Fruit fly (Drosophila melanogaster) whole organism, embryonic: ENCODE measurements around the gene Vha68-3.

ENCODE experiments used
- ATbp ChIP-seq: fragments of 200-800 bp; sonication (Bioruptor generic); optimal IDR thresholded peaks from 2 replicates; lab custom pipeline; 2017; ENCODE audit warnings: missing biosample characterization, mild to moderate bottlenecking, missing genetic modification characterization, missing genetic modification reagents
- Adf1 ChIP-seq: fragments of 200-800 bp; sonication (Bioruptor generic); IDR thresholded peaks from 2 replicates; pipeline ENCODE4 v1.3.6; 2022; ENCODE audit warnings: missing biosample characterization, missing genetic modification characterization
- Bgb ChIP-seq: fragments of 200-800 bp; sonication (Bioruptor generic); IDR thresholded peaks from 2 replicates; pipeline ENCODE4 v1.3.6; 2022; ENCODE audit warnings: missing biosample characterization, missing genetic modification characterization; ENCODE audit not compliant: partially characterized antibody
- CG11398 ChIP-seq: fragments of 200-800 bp; sonication (Bioruptor generic); optimal IDR thresholded peaks from 2 replicates; lab custom pipeline; 2016; ENCODE audit warnings: missing biosample characterization, missing genetic modification characterization
- CG11504 ChIP-seq: fragments of 200-800 bp; sonication (Bioruptor generic); optimal IDR thresholded peaks from 3 replicates; lab custom pipeline; 2019; ENCODE audit warnings: missing biosample characterization, mild to moderate bottlenecking, missing genetic modification characterization, moderate library complexity
- CG13624 ChIP-seq: fragments of 200-800 bp; sonication (Bioruptor generic); optimal IDR thresholded peaks from 2 replicates; lab custom pipeline; 2016; ENCODE audit warnings: missing biosample characterization, missing genetic modification characterization
- CG14441 ChIP-seq: fragments of 200-800 bp; sonication (Bioruptor generic); IDR thresholded peaks from 2 replicates; pipeline ENCODE4 v1.3.6; 2022; ENCODE audit warnings: missing biosample characterization, missing genetic modification characterization
- CG15696 ChIP-seq: fragments of 200-800 bp; sonication (Bioruptor generic); optimal IDR thresholded peaks from 2 replicates; lab custom pipeline; 2019; ENCODE audit warnings: missing biosample characterization, mild to moderate bottlenecking, missing genetic modification characterization, moderate library complexity
- CG16779 ChIP-seq: fragments of 200-800 bp; sonication (Bioruptor generic); IDR thresholded peaks from 2 replicates; pipeline ENCODE4 v1.3.6; 2022; ENCODE audit warnings: missing biosample characterization, missing genetic modification characterization
- CG2202 ChIP-seq: fragments of 200-800 bp; sonication (Bioruptor generic); optimal IDR thresholded peaks from 2 replicates; lab custom pipeline; 2018; ENCODE audit warnings: missing biosample characterization, mild to moderate bottlenecking, missing genetic modification characterization
- CG6254 ChIP-seq: fragments of 200-800 bp; sonication (Bioruptor generic); optimal IDR thresholded peaks from 3 replicates; lab custom pipeline; 2017; ENCODE audit warnings: mild to moderate bottlenecking, missing biosample characterization, missing genetic modification reagents, missing genetic modification characterization
- CG7271 ChIP-seq: fragments of 200-800 bp; sonication (Bioruptor generic); optimal IDR thresholded peaks from 2 replicates; lab custom pipeline; 2018; ENCODE audit warnings: missing biosample characterization, mild to moderate bottlenecking, missing genetic modification characterization, moderate library complexity
- CG7357 ChIP-seq: fragments of 200-800 bp; sonication (Bioruptor generic); IDR thresholded peaks from 3 replicates; pipeline ENCODE4 v1.3.6; 2022; ENCODE audit warnings: missing biosample characterization, missing genetic modification characterization
- CTCF ChIP-seq: fragments of 200-800 bp; sonication (Bioruptor generic); optimal IDR thresholded peaks from 2 replicates; lab custom pipeline; 2017; ENCODE audit warnings: missing biosample characterization, mild to moderate bottlenecking, missing genetic modification characterization, moderate library complexity
- CkIIα-i1 ChIP-seq: fragments of 200-800 bp; sonication (Bioruptor generic); IDR thresholded peaks from 2 replicates; pipeline ENCODE4 v1.3.6; 2022; ENCODE audit warnings: missing biosample characterization, missing genetic modification characterization
- Deaf1 ChIP-seq: fragments of 200-800 bp; optimal IDR thresholded peaks from 3 replicates; lab custom pipeline; 2019; ENCODE audit warnings: missing biosample characterization, mild to moderate bottlenecking, missing genetic modification characterization, moderate library complexity
- ERR ChIP-seq: fragments of 200-800 bp; sonication (Bioruptor generic); optimal IDR thresholded peaks from 2 replicates; lab custom pipeline; 2016; ENCODE audit warnings: missing biosample characterization, missing genetic modification characterization
- GATAe ChIP-seq: fragments of 200-800 bp; sonication (Bioruptor generic); conservative IDR thresholded peaks from 2 replicates; pipeline ENCODE4 v1.3.6; 2022; ENCODE audit warnings: missing biosample characterization, missing genetic modification characterization
- Hr3 ChIP-seq: fragments of 200-800 bp; sonication (Bioruptor generic); optimal IDR thresholded peaks from 3 replicates; lab custom pipeline; 2016; ENCODE audit warnings: missing biosample characterization, missing genetic modification characterization
- MESR4 ChIP-seq: fragments of 200-800 bp; sonication (Bioruptor generic); optimal IDR thresholded peaks from 2 replicates; lab custom pipeline; 2018; ENCODE audit warnings: missing biosample characterization, mild to moderate bottlenecking, missing genetic modification characterization, moderate library complexity
- MTF-1 ChIP-seq: fragments of 200-800 bp; sonication (Bioruptor generic); optimal IDR thresholded peaks from 2 replicates; lab custom pipeline; 2018; ENCODE audit warnings: missing biosample characterization, mild to moderate bottlenecking, missing genetic modification characterization, borderline replicate concordance
- NFAT ChIP-seq: fragments of 200-800 bp; sonication (Bioruptor generic); IDR thresholded peaks from 2 replicates; pipeline ENCODE4 v1.3.6; 2022; ENCODE audit warnings: missing biosample characterization, missing genetic modification characterization
- Nf-YA ChIP-seq: fragments of 200-800 bp; sonication (Bioruptor generic); IDR thresholded peaks from 2 replicates; pipeline ENCODE4 v1.3.6; 2022; ENCODE audit warnings: missing biosample characterization, missing genetic modification characterization
- Poxn ChIP-seq: fragments of 200-800 bp; sonication (Bioruptor generic); IDR thresholded peaks from 2 replicates; pipeline ENCODE4 v1.3.6; 2022; ENCODE audit warnings: missing biosample characterization, missing genetic modification characterization
- Sry-β ChIP-seq: fragments of 200-800 bp; sonication (Bioruptor generic); optimal IDR thresholded peaks from 2 replicates; lab custom pipeline; 2018; ENCODE audit warnings: missing biosample characterization, mild to moderate bottlenecking, missing genetic modification characterization, moderate library complexity
- TFAM ChIP-seq: fragments of 200-800 bp; sonication (Bioruptor generic); optimal IDR thresholded peaks from 2 replicates; lab custom pipeline; 2017; ENCODE audit warnings: missing biosample characterization, missing genetic modification characterization, inconsistent platforms
- Taf1 ChIP-seq: fragments of 200-800 bp; sonication (Bioruptor generic); IDR thresholded peaks from 2 replicates; pipeline ENCODE4 v1.3.6; 2022; ENCODE audit warnings: missing biosample characterization, missing genetic modification characterization
- ara ChIP-seq: fragments of 200-800 bp; sonication (Bioruptor generic); IDR thresholded peaks from 2 replicates; pipeline ENCODE4 v1.3.6; 2022; ENCODE audit warnings: missing biosample characterization, missing genetic modification characterization
- az2 ChIP-seq: fragments of 200-800 bp; sonication (Bioruptor generic); optimal IDR thresholded peaks from 3 replicates; lab custom pipeline; 2016; ENCODE audit warnings: missing biosample characterization, missing genetic modification characterization
- bab2 ChIP-seq: fragments of 200-800 bp; sonication (Bioruptor generic); optimal IDR thresholded peaks from 2 replicates; lab custom pipeline; 2016; ENCODE audit warnings: missing biosample characterization, missing genetic modification characterization
- cas ChIP-seq: fragments of 200-800 bp; sonication (Bioruptor generic); IDR thresholded peaks from 2 replicates; pipeline ENCODE4 v1.3.6; 2022; ENCODE audit warnings: missing biosample characterization, missing genetic modification characterization
- dysf ChIP-seq: fragments of 200-800 bp; sonication (Bioruptor generic); IDR thresholded peaks from 3 replicates; pipeline ENCODE4 v1.3.6; 2022; ENCODE audit warnings: missing biosample characterization, missing genetic modification characterization
- ems ChIP-seq: fragments of 200-800 bp; sonication (Bioruptor generic); optimal IDR thresholded peaks from 3 replicates; lab custom pipeline; 2016; ENCODE audit warnings: missing biosample characterization, missing genetic modification characterization
- esg ChIP-seq: fragments of 200-800 bp; sonication (Bioruptor generic); conservative IDR thresholded peaks from 2 replicates; pipeline ENCODE4 v1.3.6; 2022; ENCODE audit warnings: missing biosample characterization, missing genetic modification characterization
- fd102C ChIP-seq: fragments of 200-800 bp; sonication (Bioruptor generic); optimal IDR thresholded peaks from 2 replicates; lab custom pipeline; 2018; ENCODE audit warnings: missing biosample characterization, mild to moderate bottlenecking, missing genetic modification characterization, moderate library complexity
- gcm2 ChIP-seq: fragments of 200-800 bp; sonication (Bioruptor generic); optimal IDR thresholded peaks from 2 replicates; lab custom pipeline; 2016; ENCODE audit warnings: missing biosample characterization, missing genetic modification characterization
- gsb-n ChIP-seq: fragments of 200-800 bp; sonication (Bioruptor generic); optimal IDR thresholded peaks from 3 replicates; lab custom pipeline; 2018; ENCODE audit warnings: missing biosample characterization, mild to moderate bottlenecking, missing genetic modification characterization
- hkb ChIP-seq, 2 experiments: fragments of 200-800 bp in 1 of 2; fragments of >200 bp in 1 of 2; sonication (Bioruptor generic) in 1 of 2; IDR thresholded peaks in 1 of 2; optimal IDR thresholded peaks in 1 of 2; 2 replicates each; pipeline versions ENCODE4 v1.3.6 to Lab custom; 2017 to 2022; ENCODE audit warnings: missing biosample characterization in 1 of 2, missing genetic modification characterization in 1 of 2
- jigr1 ChIP-seq: fragments of 200-800 bp; sonication (Bioruptor generic); IDR thresholded peaks from 3 replicates; pipeline ENCODE4 v1.3.6; 2022; ENCODE audit warnings: missing biosample characterization, missing genetic modification characterization
- mld ChIP-seq: fragments of 200-800 bp; sonication (Bioruptor generic); IDR thresholded peaks from 3 replicates; pipeline ENCODE4 v1.3.6; 2022; ENCODE audit warnings: missing biosample characterization, missing genetic modification characterization; ENCODE audit not compliant: partially characterized antibody
- nerfin-1 ChIP-seq: fragments of 200-800 bp; sonication (Bioruptor generic); optimal IDR thresholded peaks from 3 replicates; lab custom pipeline; 2019; ENCODE audit warnings: missing biosample characterization, mild to moderate bottlenecking, missing genetic modification characterization, moderate library complexity
- onecut ChIP-seq: fragments of 200-800 bp; sonication (Bioruptor generic); IDR thresholded peaks from 2 replicates; pipeline ENCODE4 v1.3.6; 2022; ENCODE audit warnings: missing biosample characterization, missing genetic modification characterization
- pita ChIP-seq: fragments of 200-800 bp; sonication (Bioruptor generic); optimal IDR thresholded peaks from 2 replicates; lab custom pipeline; 2017; ENCODE audit warnings: missing biosample characterization, mild to moderate bottlenecking, missing genetic modification characterization
- ssp ChIP-seq: fragments of 200-800 bp; sonication (Bioruptor generic); IDR thresholded peaks from 2 replicates; pipeline ENCODE4 v1.3.6; 2022; ENCODE audit warnings: missing biosample characterization, missing genetic modification characterization
- toy ChIP-seq: fragments of 200-800 bp; sonication (Bioruptor generic); IDR thresholded peaks from 2 replicates; pipeline ENCODE4 v1.3.6; 2022; ENCODE audit warnings: missing biosample characterization, missing genetic modification characterization
- unpg ChIP-seq: fragments of 200-800 bp; sonication (Bioruptor generic); optimal IDR thresholded peaks from 3 replicates; lab custom pipeline; 2018; ENCODE audit warnings: missing biosample characterization, mild to moderate bottlenecking, missing genetic modification characterization, moderate library complexity
- vfl ChIP-seq: fragments of 200-800 bp; sonication (Bioruptor generic); optimal IDR thresholded peaks from 2 replicates; lab custom pipeline; 2016; ENCODE audit warnings: missing biosample characterization, missing genetic modification characterization
- vnd ChIP-seq: fragments of 200-800 bp; sonication (Bioruptor generic); IDR thresholded peaks from 3 replicates; pipeline ENCODE4 v1.3.6; 2022; ENCODE audit warnings: missing biosample characterization, missing genetic modification characterization; ENCODE audit not compliant: partially characterized antibody
- wek ChIP-seq: fragments of 200-800 bp; sonication (Bioruptor generic); optimal IDR thresholded peaks from 3 replicates; lab custom pipeline; 2018; ENCODE audit warnings: missing biosample characterization, mild to moderate bottlenecking, missing genetic modification characterization, moderate library complexity

Gene Vha68-3

DNA sequence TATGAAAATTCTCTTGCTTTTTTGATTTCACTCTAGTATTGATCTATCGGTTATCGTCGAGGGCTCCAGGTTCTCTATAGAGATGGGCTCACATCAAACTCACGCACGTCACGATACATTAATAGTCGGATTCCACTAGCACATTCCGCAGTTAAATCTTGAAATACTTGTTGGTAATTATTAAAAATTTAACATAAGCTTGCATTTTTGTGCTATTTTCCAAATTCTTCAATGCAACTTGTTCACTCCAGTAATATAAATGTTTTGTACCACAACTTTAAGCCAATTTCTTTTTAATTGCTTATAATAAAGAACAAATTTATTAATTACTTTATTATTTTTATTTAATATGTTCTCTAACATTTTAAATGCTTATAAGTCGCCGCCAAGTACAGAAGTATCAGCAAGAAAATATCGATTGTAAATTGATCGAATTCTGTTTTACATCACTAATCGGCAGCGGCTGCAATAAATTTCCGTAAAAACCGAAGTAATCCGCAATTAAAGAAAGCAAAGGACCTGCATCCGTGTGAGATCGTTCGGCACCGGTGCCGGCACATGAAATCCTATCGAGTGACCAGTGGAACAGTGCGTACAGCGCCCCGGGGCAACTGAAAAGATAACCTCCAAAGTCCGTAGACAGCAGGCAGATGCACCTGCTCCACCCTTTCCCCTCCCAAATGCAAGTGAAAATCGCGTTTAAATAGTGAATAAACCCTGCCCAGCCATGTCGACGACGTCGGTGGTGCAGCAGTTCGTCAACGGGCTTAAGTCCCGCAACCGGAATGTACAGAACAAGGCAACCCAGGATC is 25.7 kb downstream of the Vha68-3 start, which contains the start of the genes Vha68-1 and mTor (continued):
- peak; percentile 48 for TF ChIP-seq CG11398 (GFP tag; lab: Kevin White, UChicago)
- TF ChIP-seq bab2 (GFP tag; lab: Kevin White, UChicago): peak; percentile 81
- no peak for TF ChIP-seq MTF-1 (GFP tag; lab: Kevin White, UChicago)
- peak; percentile 84 for TF ChIP-seq Hr3
- TF ChIP-seq NFAT (GFP tag; lab: Robert Waterston, UW): peak; percentile 88
- TF ChIP-seq ATbp (GFP tag; lab: Kevin White, UChicago): no peak
- peak; percentile 47; the same call in 2 of the 3 replicates for TF ChIP-seq mld (GFP tag; lab: Robert Waterston, UW)
- TF ChIP-seq onecut (GFP tag; lab: Robert Waterston, UW): no peak; the same call in 1 of the 2 replicates
- TF ChIP-seq ems (GFP tag; lab: Kevin White, UChicago): peak; percentile 35
- 0 out of 2 replicates have a peak, but pooled peaks have one; percentile 46 for TF ChIP-seq toy (GFP tag; lab: Robert Waterston, UW)
- TF ChIP-seq CTCF (GFP tag; lab: Kevin White, UChicago): no peak
- TF ChIP-seq Poxn: no peak
- TF ChIP-seq CG7357 (GFP tag; lab: Robert Waterston, UW): peak; percentile 97
- no peak for TF ChIP-seq Nf-YA (GFP tag; lab: Robert Waterston, UW)
- TF ChIP-seq CG16779 (GFP tag; lab: Robert Waterston, UW): no peak
- no peak for TF ChIP-seq wek (GFP tag; lab: Kevin White, UChicago)
- TF ChIP-seq fd102C (GFP tag; lab: Kevin White, UChicago): peak; percentile 9
- no peak for TF ChIP-seq CkIIα-i1 (GFP tag; lab: Robert Waterston, UW)
- TF ChIP-seq ara: peak; percentile 53; the same call in 1 of the 2 replicates
- no peak for TF ChIP-seq CG6254 (GFP tag; lab: Kevin White, UChicago)
- TF ChIP-seq unpg (GFP tag; lab: Kevin White, UChicago): no peak
- TF ChIP-seq CG13624 (GFP tag; lab: Kevin White, UChicago): no peak
- peak; percentile 86 for TF ChIP-seq dysf (GFP tag; lab: Robert Waterston, UW)
- no peak for TF ChIP-seq nerfin-1 (tag; lab: Kevin White, UChicago)
- TF ChIP-seq Deaf1 (tag; lab: Kevin White, UChicago): no peak
- 0 out of 2 replicates have a peak, but pooled peaks have one; percentile 47 for TF ChIP-seq GATAe (GFP tag; lab: Robert Waterston, UW)
- no peak for TF ChIP-seq gcm2 (GFP tag; lab: Kevin White, UChicago)
- TF ChIP-seq Taf1 (GFP tag; lab: Robert Waterston, UW): peak; percentile 58; the same call in 1 of the 2 replicates
- no peak for TF ChIP-seq CG11504 (tag; lab: Kevin White, UChicago)
- TF ChIP-seq az2 (GFP tag; lab: Kevin White, UChicago): peak; percentile 76
- peak; percentile 84 for TF ChIP-seq Bgb
- TF ChIP-seq jigr1: peak; percentile 85
- TF ChIP-seq ERR (GFP tag; lab: Kevin White, UChicago): peak; percentile 31
- peak; percentile 55 for TF ChIP-seq MESR4 (GFP tag; lab: Kevin White, UChicago)
- peak; percentile 77 for TF ChIP-seq esg (GFP tag; lab: Robert Waterston, UW)
- TF ChIP-seq cas (GFP tag; lab: Robert Waterston, UW): peak; percentile 64; the same call in 1 of the 2 replicates
- TF ChIP-seq CG2202 (tag; lab: Kevin White, UChicago): peak; percentile 23
- no peak for TF ChIP-seq CG7271 (tag; lab: Kevin White, UChicago)
- TF ChIP-seq vfl (GFP tag; lab: Kevin White, UChicago): peak; percentile 64
- peak; percentile 46 for TF ChIP-seq Sry-β (GFP tag; lab: Kevin White, UChicago)
- TF ChIP-seq Adf1 (GFP tag; lab: Robert Waterston, UW): peak; percentile 54
- TF ChIP-seq pita (GFP tag; lab: Kevin White, UChicago): no peak
- no peak for TF ChIP-seq hkb (optimal IDR thresholded peaks at IDR 0.05; lab: Kevin White, UChicago)
- peak; percentile 48 for TF ChIP-seq hkb (GFP tag; IDR thresholded peaks at IDR 0.05; lab: Robert Waterston, UW)
- TF ChIP-seq CG14441: peak; percentile 85
- TF ChIP-seq ssp (GFP tag; lab: Robert Waterston, UW): peak; percentile 99
- peak; percentile 77 for TF ChIP-seq vnd (GFP tag; lab: Robert Waterston, UW)
- TF ChIP-seq CG15696 (tag; lab: Kevin White, UChicago): peak; percentile 73
- TF ChIP-seq gsb-n (tag; lab: Kevin White, UChicago): no peak
- no peak for TF ChIP-seq TFAM (GFP tag; lab: Kevin White, UChicago)
